Worm (Caenorhabditis elegans) whole organism, young adult: ENCODE data around the gene gcy-14.
A peak's percentile ranks its signal among the peaks of the same experiment; 100 is the strongest.

Experiments used
- B0035.1 ChIP-seq: sonication (generic microtip); optimal IDR thresholded peaks from 2 replicates; lab custom pipeline; 2016; ENCODE audit warnings: missing genetic modification characterization, mild to moderate bottlenecking, missing compliant biosample characterization, missing genotype, missing genetic modification reagents
- F37B4.10 ChIP-seq: fragments of 200-800 bp; sonication (Bioruptor generic); IDR thresholded peaks from 2 replicates; pipeline ENCODE4 v1.3.6; 2022; ENCODE audit warnings: missing genetic modification characterization, missing compliant biosample characterization
- F52B5.7 ChIP-seq: sonication (generic microtip); optimal IDR thresholded peaks from 2 replicates; lab custom pipeline; 2016; ENCODE audit warnings: mild to moderate bottlenecking, missing genetic modification characterization, missing compliant biosample characterization
- F55B11.4 ChIP-seq: sonication (generic microtip); optimal IDR thresholded peaks from 2 replicates; lab custom pipeline; 2016; ENCODE audit warnings: missing compliant biosample characterization, missing genetic modification characterization, borderline replicate concordance; ENCODE audit not compliant: insufficient read depth
- T26A5.8 ChIP-seq: sonication (generic microtip); optimal IDR thresholded peaks from 2 replicates; lab custom pipeline; 2016; ENCODE audit warnings: missing genetic modification characterization, missing compliant biosample characterization
- Y56A3A.18 ChIP-seq: fragments of 200-800 bp; sonication (Bioruptor generic); IDR thresholded peaks from 2 replicates; pipeline ENCODE4 v1.3.6; 2022; ENCODE audit warnings: missing genetic modification reagents, missing genetic modification characterization, missing compliant biosample characterization
- ZK185.1 ChIP-seq: sonication (generic microtip); optimal IDR thresholded peaks from 2 replicates; lab custom pipeline; 2016; ENCODE audit warnings: mild to moderate bottlenecking, missing genetic modification characterization, missing compliant biosample characterization; ENCODE audit not compliant: poor library complexity, severe bottlenecking
- attf-3 ChIP-seq: fragments of 200-800 bp; sonication (Bioruptor generic); conservative IDR thresholded peaks from 2 replicates; pipeline ENCODE4 v1.3.6; 2022; ENCODE audit warnings: missing genetic modification reagents, missing genetic modification characterization, missing compliant biosample characterization
- bed-2 ChIP-seq: fragments of 200-800 bp; sonication (Bioruptor generic); IDR thresholded peaks from 2 replicates; pipeline ENCODE4 v1.3.6; 2022; ENCODE audit warnings: missing genetic modification reagents, missing genetic modification characterization, missing compliant biosample characterization
- cebp-2 ChIP-seq: fragments of 200-800 bp; sonication (Bioruptor generic); IDR thresholded peaks from 2 replicates; pipeline ENCODE4 v1.3.6; 2022; ENCODE audit warnings: missing genetic modification characterization, missing compliant biosample characterization
- ceh-27 ChIP-seq: fragments of 200-800 bp; sonication (Bioruptor generic); optimal IDR thresholded peaks from 2 replicates; lab custom pipeline; 2018; ENCODE audit warnings: mild to moderate bottlenecking, missing genetic modification characterization, moderate library complexity, missing compliant biosample characterization
- ceh-58 ChIP-seq: fragments of 200-800 bp; sonication (Bioruptor generic); IDR thresholded peaks from 2 replicates; pipeline ENCODE4 v1.3.6; 2022; ENCODE audit warnings: missing genetic modification characterization, missing compliant biosample characterization
- die-1 ChIP-seq: sonication (generic microtip); optimal IDR thresholded peaks from 2 replicates; lab custom pipeline; 2016; ENCODE audit warnings: missing genotype, mild to moderate bottlenecking, missing genetic modification characterization, missing compliant biosample characterization
- dox-1 ChIP-seq: fragments of 200-800 bp; sonication (Bioruptor generic); IDR thresholded peaks from 2 replicates; pipeline ENCODE4 v1.3.6; 2022; ENCODE audit warnings: missing genetic modification reagents, missing genetic modification characterization, missing compliant biosample characterization
- egl-18 ChIP-seq: fragments of 200-800 bp; sonication (Bioruptor generic); IDR thresholded peaks from 2 replicates; pipeline ENCODE4 v1.3.6; 2022; ENCODE audit warnings: missing genetic modification reagents, missing genetic modification characterization, missing compliant biosample characterization
- hmg-20 ChIP-seq: fragments of 200-800 bp; sonication (Bioruptor generic); IDR thresholded peaks from 2 replicates; pipeline ENCODE4 v1.3.6; 2022; ENCODE audit warnings: missing genetic modification reagents, missing genetic modification characterization, missing compliant biosample characterization
- hsf-1 ChIP-seq: fragments of 200-800 bp; sonication (Bioruptor generic); IDR thresholded peaks from 2 replicates; pipeline ENCODE4 v1.3.6; 2022; ENCODE audit warnings: missing genetic modification reagents, missing genetic modification characterization, missing compliant biosample characterization
- lag-1 ChIP-seq: fragments of 200-800 bp; sonication (Bioruptor generic); IDR thresholded peaks from 2 replicates; pipeline ENCODE4 v1.3.6; 2022; ENCODE audit warnings: missing genetic modification reagents, missing genetic modification characterization, missing compliant biosample characterization
- let-607 ChIP-seq, 2 experiments: fragments of 200-800 bp in 1 of 2; sonication (Bioruptor generic) in 1 of 2; sonication (generic microtip) in 1 of 2; optimal IDR thresholded peaks; 2 replicates each; lab custom pipeline; 2016 to 2018; ENCODE audit warnings: mild to moderate bottlenecking in 2 of 2, missing compliant biosample characterization in 2 of 2, missing genetic modification characterization in 2 of 2, moderate library complexity in 2 of 2, missing genotype in 1 of 2
- lin-26 ChIP-seq: fragments of 200-800 bp; sonication (Bioruptor generic); IDR thresholded peaks from 2 replicates; pipeline ENCODE4 v1.3.6; 2022; ENCODE audit warnings: missing genetic modification reagents, missing genetic modification characterization, missing compliant biosample characterization
- madf-3 ChIP-seq: fragments of 200-800 bp; sonication (Bioruptor generic); IDR thresholded peaks from 2 replicates; pipeline ENCODE4 v1.3.6; 2022; ENCODE audit warnings: missing genetic modification reagents, missing genetic modification characterization, missing compliant biosample characterization
- madf-8 ChIP-seq: fragments of 200-800 bp; sonication (Bioruptor generic); conservative IDR thresholded peaks from 2 replicates; pipeline ENCODE4 v1.3.6; 2022; ENCODE audit warnings: missing genetic modification reagents, missing genetic modification characterization, missing compliant biosample characterization
- mes-4 ChIP-seq: sonication (generic microtip); optimal IDR thresholded peaks from 2 replicates; lab custom pipeline; 2016; ENCODE audit warnings: missing genotype, missing genetic modification characterization, missing compliant biosample characterization
- nfyb-1 ChIP-seq: fragments of 200-800 bp; sonication (Bioruptor generic); IDR thresholded peaks from 2 replicates; pipeline ENCODE4 v1.3.6; 2022; ENCODE audit warnings: missing genetic modification reagents, missing genetic modification characterization, missing compliant biosample characterization
- nhr-120 ChIP-seq: fragments of 200-800 bp; sonication (Bioruptor generic); IDR thresholded peaks from 2 replicates; pipeline ENCODE4 v1.3.6; 2022; ENCODE audit warnings: missing genetic modification characterization, missing compliant biosample characterization
- nhr-179 ChIP-seq: sonication (generic microtip); optimal IDR thresholded peaks from 2 replicates; lab custom pipeline; 2016; ENCODE audit warnings: mild to moderate bottlenecking, missing genetic modification characterization, missing compliant biosample characterization
- nhr-80 ChIP-seq: sonication (generic microtip); optimal IDR thresholded peaks from 2 replicates; lab custom pipeline; 2016; ENCODE audit warnings: missing genetic modification characterization, missing compliant biosample characterization
- nhr-90 ChIP-seq: sonication (generic microtip); optimal IDR thresholded peaks from 2 replicates; lab custom pipeline; 2016; ENCODE audit warnings: missing genotype, mild to moderate bottlenecking, missing genetic modification characterization, missing compliant biosample characterization
- pha-4 ChIP-seq: fragments of 150-350 bp; sonication (generic microtip); optimal IDR thresholded peaks from 2 replicates; lab custom pipeline; 2014; ENCODE audit warnings: missing biosample characterization, missing genetic modification reagents, missing genetic modification characterization
- repo-1 ChIP-seq: sonication (generic microtip); optimal IDR thresholded peaks from 2 replicates; lab custom pipeline; 2017; ENCODE audit warnings: mild to moderate bottlenecking, missing genetic modification characterization, missing compliant biosample characterization
- snpc-1.3 ChIP-seq: sonication (generic microtip); optimal IDR thresholded peaks from 2 replicates; lab custom pipeline; 2017; ENCODE audit warnings: missing genetic modification characterization, mild to moderate bottlenecking, missing compliant biosample characterization, antibody characterized with exemption, moderate library complexity, missing genotype, missing genetic modification reagents; ENCODE audit not compliant: insufficient read depth
- snpc-3.4 ChIP-seq: sonication (generic microtip); optimal IDR thresholded peaks from 2 replicates; lab custom pipeline; 2017; ENCODE audit warnings: missing genetic modification characterization, mild to moderate bottlenecking, missing compliant biosample characterization, antibody characterized with exemption, moderate library complexity, missing genotype, missing genetic modification reagents
- tbx-9 ChIP-seq: sonication (generic microtip); optimal IDR thresholded peaks from 2 replicates; lab custom pipeline; 2016; ENCODE audit warnings: borderline replicate concordance, missing genetic modification characterization, inconsistent platforms, missing compliant biosample characterization
- xnd-1 ChIP-seq: sonication (generic microtip); optimal IDR thresholded peaks from 2 replicates; lab custom pipeline; 2016; ENCODE audit warnings: missing genotype, missing genetic modification reagents, missing genetic modification characterization, missing compliant biosample characterization
- zim-3 ChIP-seq: sonication (generic microtip); optimal IDR thresholded peaks from 2 replicates; lab custom pipeline; 2017; ENCODE audit warnings: mild to moderate bottlenecking, missing genetic modification characterization, moderate library complexity, missing compliant biosample characterization
- ztf-18 ChIP-seq: sonication (generic microtip); optimal IDR thresholded peaks from 2 replicates; lab custom pipeline; 2016; ENCODE audit warnings: missing genotype, mild to moderate bottlenecking, missing genetic modification characterization, missing compliant biosample characterization
- ztf-25 ChIP-seq: fragments of 200-800 bp; sonication (Bioruptor generic); IDR thresholded peaks from 2 replicates; pipeline ENCODE4 v1.3.6; 2022; ENCODE audit warnings: missing genetic modification reagents, missing genetic modification characterization, missing compliant biosample characterization

gcy-14 gene

ce11 chrV:14855626-14856025 lies 12.5 kb downstream of the gcy-14 start (continued):
- TF ChIP-seq lag-1 (GFP tag; lab: Robert Waterston, UW) (no peak), xnd-1 (tag; lab: Kevin White, UChicago) (no peak), nfyb-1 (GFP tag; lab: Robert Waterston, UW) (peak; percentile 38; the same call in 1 of the 2 replicates), pha-4 (tag; lab: Kevin White, UChicago) (no peak), ceh-27 (GFP tag; lab: Kevin White, UChicago) (peak; percentile 3), nhr-90 (tag; lab: Kevin White, UChicago) (peak; percentile 67), ztf-25 (0 out of 2 replicates have a peak, but pooled peaks have one; percentile 54), snpc-3.4 (peak; percentile 79), nhr-179 (tag; lab: Kevin White, UChicago) (no peak), F52B5.7 (tag; lab: Kevin White, UChicago) (peak; percentile 47), snpc-1.3 (tag; lab: Kevin White, UChicago) (peak; percentile 39), lin-26 (GFP tag; lab: Robert Waterston, UW) (peak; percentile 82), hmg-20 (GFP tag; lab: Robert Waterston, UW) (no peak), ZK185.1 (tag; lab: Kevin White, UChicago) (peak; percentile 49), F37B4.10 (GFP tag; lab: Robert Waterston, UW) (no peak), madf-3 (GFP tag; lab: Robert Waterston, UW) (0 out of 2 replicates have a peak, but pooled peaks have one; percentile 78), nhr-120 (GFP tag; lab: Robert Waterston, UW) (no peak), die-1 (tag; lab: Kevin White, UChicago) (peak; percentile 73), ztf-18 (peak; percentile 3), Y56A3A.18 (0 out of 2 replicates have a peak, but pooled peaks have one; percentile 68), zim-3 (tag; lab: Kevin White, UChicago) (peak; percentile 1)
- TF ChIP-seq, all 124 proteins: peak for 32

ce11 chrV:14854261-14854660 lies 13.8 kb downstream of the gcy-14 start:
- no peak for TF ChIP-seq hsf-1 (GFP tag; lab: Robert Waterston, UW)
- no peak for TF ChIP-seq cebp-2 (GFP tag; lab: Robert Waterston, UW)
- no peak for TF ChIP-seq ceh-58 (GFP tag; lab: Robert Waterston, UW)
- no peak for TF ChIP-seq T26A5.8 (tag; lab: Kevin White, UChicago)
- no peak for TF ChIP-seq F55B11.4 (tag; lab: Kevin White, UChicago)
- TF ChIP-seq repo-1 (tag; lab: Kevin White, UChicago): no peak
- no peak for TF ChIP-seq mes-4 (tag; lab: Kevin White, UChicago)
- no peak for TF ChIP-seq bed-2 (GFP tag; lab: Robert Waterston, UW)
- TF ChIP-seq B0035.1 (tag; lab: Kevin White, UChicago): no peak
- TF ChIP-seq madf-8 (GFP tag; lab: Robert Waterston, UW): no peak
- TF ChIP-seq tbx-9: no peak
- TF ChIP-seq egl-18: no peak
- TF ChIP-seq nfyb-1 (GFP tag; lab: Robert Waterston, UW): no peak
- TF ChIP-seq dox-1 (GFP tag; lab: Robert Waterston, UW): no peak

ce11 chrV:14853739-14854138 lies 14.3 kb downstream of the gcy-14 start:
- TF ChIP-seq attf-3 (GFP tag; lab: Robert Waterston, UW) (no peak), let-607 (tag; optimal IDR thresholded peaks at IDR 0.05; lab: Kevin White, UChicago) (peak in 1 of 2 experiments; percentile 74), nhr-80 (peak; percentile 24)
